Worm (Caenorhabditis elegans) whole organism, L1 larva: ENCODE measurements around the gene F54F12.2.

Source experiments
- fkh-4 ChIP-seq: sonication (generic microtip); optimal IDR thresholded peaks from 2 replicates; lab custom pipeline; 2016; ENCODE audit warnings: missing compliant biosample characterization, missing genetic modification characterization, borderline replicate concordance
- ztf-11 ChIP-seq, 2 experiments: sonication (generic microtip); optimal IDR thresholded peaks; 2 replicates each; lab custom pipeline; 2016 to 2017; ENCODE audit warnings: missing genetic modification characterization in 2 of 2, missing biosample characterization in 1 of 2, missing compliant biosample characterization in 1 of 2

DNA sequence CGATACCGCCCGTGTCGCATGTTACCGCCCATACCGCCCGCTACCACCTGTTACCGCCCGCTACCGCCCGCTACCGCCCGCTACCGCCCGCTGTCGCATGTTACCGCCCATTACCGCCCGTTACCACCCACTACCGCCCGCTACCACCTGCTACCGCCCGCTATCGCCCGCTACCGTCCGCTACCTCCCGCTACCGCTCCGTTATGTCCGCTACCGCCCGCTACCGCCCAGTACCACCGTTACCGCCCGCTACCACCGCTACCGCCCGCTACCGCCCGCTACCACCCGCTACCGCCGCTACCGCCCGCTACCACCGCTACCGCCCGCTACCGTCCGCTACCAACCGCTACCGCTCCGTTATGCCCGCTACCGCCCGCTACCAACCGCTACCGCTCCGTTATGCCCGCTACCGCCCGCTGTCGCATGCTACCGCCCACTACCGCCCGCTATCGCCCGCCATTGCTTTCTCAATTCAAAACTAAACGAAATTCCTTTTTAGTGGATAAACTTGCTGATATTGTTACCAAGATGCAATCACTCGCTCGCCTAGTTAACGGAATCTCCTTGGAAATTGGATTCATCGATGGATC is 7.3 kb upstream of the F54F12.2 start:
- TF ChIP-seq ztf-11 (tag; optimal IDR thresholded peaks at IDR 0.05; lab: Kevin White, UChicago): no peak
- TF ChIP-seq fkh-4: no peak
